Fruit fly (Drosophila melanogaster) whole organism, embryonic: ENCODE data around the gene CG12945.

ENCODE experiments used
- Bdp1 ChIP-seq: fragments of 200-800 bp; sonication (Bioruptor generic); optimal IDR thresholded peaks from 3 replicates; lab custom pipeline; 2016; ENCODE audit warnings: missing biosample characterization, missing genetic modification characterization
- CG10274 ChIP-seq: fragments of 200-800 bp; sonication (Bioruptor generic); optimal IDR thresholded peaks from 3 replicates; lab custom pipeline; 2017; ENCODE audit warnings: missing biosample characterization, mild to moderate bottlenecking, missing genetic modification characterization
- CG10979 ChIP-seq: fragments of 200-800 bp; sonication (Bioruptor generic); optimal IDR thresholded peaks from 2 replicates; lab custom pipeline; 2018; ENCODE audit warnings: missing biosample characterization, mild to moderate bottlenecking, missing genetic modification characterization, moderate library complexity
- CG11723 ChIP-seq: fragments of 200-800 bp; sonication (Bioruptor generic); optimal IDR thresholded peaks from 2 replicates; lab custom pipeline; 2017; ENCODE audit warnings: missing biosample characterization, mild to moderate bottlenecking, missing genetic modification characterization
- CG13123 ChIP-seq: fragments of 200-800 bp; sonication (Bioruptor generic); optimal IDR thresholded peaks from 2 replicates; lab custom pipeline; 2016; ENCODE audit warnings: missing biosample characterization, missing genetic modification characterization
- CG13424 ChIP-seq: fragments of 200-800 bp; sonication (Bioruptor generic); optimal IDR thresholded peaks from 2 replicates; lab custom pipeline; 2019; ENCODE audit warnings: missing biosample characterization, mild to moderate bottlenecking, missing genetic modification characterization, moderate library complexity
- CG15514 ChIP-seq: fragments of 200-800 bp; sonication (Bioruptor generic); optimal IDR thresholded peaks from 3 replicates; lab custom pipeline; 2017; ENCODE audit warnings: missing biosample characterization, missing genetic modification characterization, mild to moderate bottlenecking, moderate library complexity, missing genetic modification reagents
- CG16779 ChIP-seq: fragments of 200-800 bp; sonication (Bioruptor generic); IDR thresholded peaks from 2 replicates; pipeline ENCODE4 v1.3.6; 2022; ENCODE audit warnings: missing biosample characterization, missing genetic modification characterization
- CG16815 ChIP-seq: fragments of 200-800 bp; sonication (Bioruptor generic); optimal IDR thresholded peaks from 3 replicates; lab custom pipeline; 2017; ENCODE audit warnings: missing biosample characterization, mild to moderate bottlenecking, missing genetic modification characterization
- CG17829 ChIP-seq: fragments of 200-800 bp; optimal IDR thresholded peaks from 2 replicates; lab custom pipeline; 2019; ENCODE audit warnings: missing biosample characterization, mild to moderate bottlenecking, missing genetic modification characterization, moderate library complexity
- CG17912 ChIP-seq: fragments of 200-800 bp; sonication (Bioruptor generic); optimal IDR thresholded peaks from 2 replicates; lab custom pipeline; 2018; ENCODE audit warnings: missing biosample characterization, mild to moderate bottlenecking, missing genetic modification characterization
- CG18262 ChIP-seq: fragments of 200-800 bp; optimal IDR thresholded peaks from 3 replicates; lab custom pipeline; 2019; ENCODE audit warnings: missing biosample characterization, mild to moderate bottlenecking, missing genetic modification characterization, moderate library complexity
- CG2116 ChIP-seq: fragments of 200-800 bp; sonication (Bioruptor generic); optimal IDR thresholded peaks from 3 replicates; lab custom pipeline; 2018; ENCODE audit warnings: missing biosample characterization, mild to moderate bottlenecking, missing genetic modification characterization
- CG30403 ChIP-seq: fragments of 200-800 bp; sonication (Bioruptor generic); optimal IDR thresholded peaks from 3 replicates; lab custom pipeline; 2016; ENCODE audit warnings: missing biosample characterization, missing genetic modification characterization
- CG33213 ChIP-seq: fragments of 200-800 bp; sonication (Bioruptor generic); optimal IDR thresholded peaks from 3 replicates; lab custom pipeline; 2016; ENCODE audit warnings: missing biosample characterization, missing genetic modification characterization
- CG34422 ChIP-seq: fragments of 200-800 bp; sonication (Bioruptor generic); IDR thresholded peaks from 3 replicates; pipeline ENCODE4 v1.3.6; 2022; ENCODE audit warnings: missing biosample characterization, missing genetic modification characterization
- CG42726 ChIP-seq: fragments of 200-800 bp; sonication (Bioruptor generic); IDR thresholded peaks from 2 replicates; pipeline ENCODE4 v1.3.6; 2022; ENCODE audit warnings: missing biosample characterization, missing genetic modification characterization; ENCODE audit not compliant: partially characterized antibody
- CG4820 ChIP-seq: fragments of 200-800 bp; sonication (Bioruptor generic); optimal IDR thresholded peaks from 3 replicates; lab custom pipeline; 2016; ENCODE audit warnings: missing biosample characterization, missing genetic modification characterization
- CG7556 ChIP-seq: fragments of 200-800 bp; sonication (Bioruptor generic); optimal IDR thresholded peaks from 2 replicates; lab custom pipeline; 2017; ENCODE audit warnings: missing biosample characterization, mild to moderate bottlenecking, missing genetic modification characterization
- CG9609 ChIP-seq: fragments of 200-800 bp; sonication (Bioruptor generic); optimal IDR thresholded peaks from 3 replicates; lab custom pipeline; 2016; ENCODE audit warnings: missing biosample characterization, missing genetic modification characterization
- Chrac-16 ChIP-seq: fragments of 200-800 bp; sonication (Bioruptor generic); optimal IDR thresholded peaks from 3 replicates; lab custom pipeline; 2016; ENCODE audit warnings: missing biosample characterization, missing genetic modification characterization
- D ChIP-seq, 2 experiments: fragments of 200-800 bp in 1 of 2; fragments of >200 bp in 1 of 2; sonication (Bioruptor generic) in 1 of 2; optimal IDR thresholded peaks; 2 replicates in 1 of 2; 3 replicates in 1 of 2; lab custom pipeline; 2017; ENCODE audit warnings: mild to moderate bottlenecking in 1 of 2, missing biosample characterization in 1 of 2, missing genetic modification characterization in 1 of 2, missing genetic modification reagents in 1 of 2
- Dbx ChIP-seq: fragments of 200-800 bp; sonication (Bioruptor generic); IDR thresholded peaks from 3 replicates; pipeline ENCODE4 v1.3.6; 2022; ENCODE audit warnings: missing biosample characterization, missing genetic modification characterization
- Deaf1 ChIP-seq: fragments of 200-800 bp; optimal IDR thresholded peaks from 3 replicates; lab custom pipeline; 2019; ENCODE audit warnings: missing biosample characterization, mild to moderate bottlenecking, missing genetic modification characterization, moderate library complexity
- E2f2 ChIP-seq: fragments of 200-800 bp; sonication (Bioruptor generic); IDR thresholded peaks from 2 replicates; pipeline ENCODE4 v1.3.6; 2022; ENCODE audit warnings: missing biosample characterization, missing genetic modification characterization
- HHEX ChIP-seq: fragments of 200-800 bp; sonication (Bioruptor generic); optimal IDR thresholded peaks from 3 replicates; lab custom pipeline; 2017; ENCODE audit warnings: missing biosample characterization, mild to moderate bottlenecking, missing genetic modification characterization, missing genetic modification reagents
- HmgD ChIP-seq: fragments of 200-800 bp; sonication (Bioruptor generic); optimal IDR thresholded peaks from 3 replicates; lab custom pipeline; 2016; ENCODE audit warnings: missing biosample characterization, missing genetic modification characterization
- HmgZ ChIP-seq: fragments of 200-800 bp; sonication (Bioruptor generic); optimal IDR thresholded peaks from 2 replicates; lab custom pipeline; 2018; ENCODE audit warnings: missing biosample characterization, mild to moderate bottlenecking, missing genetic modification characterization
- Hr39 ChIP-seq: fragments of >200 bp; optimal IDR thresholded peaks from 2 replicates; lab custom pipeline; 2017
- NFAT ChIP-seq: fragments of 200-800 bp; sonication (Bioruptor generic); IDR thresholded peaks from 2 replicates; pipeline ENCODE4 v1.3.6; 2022; ENCODE audit warnings: missing biosample characterization, missing genetic modification characterization
- Rx ChIP-seq: fragments of 200-800 bp; sonication (Bioruptor generic); IDR thresholded peaks from 2 replicates; pipeline ENCODE4 v1.3.6; 2022; ENCODE audit warnings: missing biosample characterization, missing genetic modification characterization
- aop ChIP-seq: fragments of 200-800 bp; sonication (Bioruptor generic); IDR thresholded peaks from 2 replicates; pipeline ENCODE4 v1.3.6; 2022; ENCODE audit warnings: missing biosample characterization, missing genetic modification characterization
- ato ChIP-seq: fragments of 200-800 bp; sonication (Bioruptor generic); IDR thresholded peaks from 2 replicates; pipeline ENCODE4 v1.3.6; 2022; ENCODE audit warnings: missing biosample characterization, missing genetic modification characterization; ENCODE audit not compliant: partially characterized antibody
- chinmo ChIP-seq: fragments of 200-800 bp; sonication (Bioruptor generic); IDR thresholded peaks from 4 replicates; pipeline ENCODE4 v1.3.6; 2022; ENCODE audit warnings: missing biosample characterization, missing genetic modification characterization; ENCODE audit not compliant: partially characterized antibody
- croc ChIP-seq: fragments of 200-800 bp; sonication (Bioruptor generic); conservative IDR thresholded peaks from 3 replicates; pipeline ENCODE4 v1.3.6; 2022; ENCODE audit warnings: missing biosample characterization, missing genetic modification characterization
- danr ChIP-seq: fragments of 200-800 bp; sonication (Bioruptor generic); IDR thresholded peaks from 2 replicates; pipeline ENCODE4 v1.3.6; 2022; ENCODE audit warnings: missing biosample characterization, missing genetic modification characterization
- dm ChIP-seq: fragments of 200-800 bp; sonication (Bioruptor generic); optimal IDR thresholded peaks from 3 replicates; lab custom pipeline; 2016; ENCODE audit warnings: missing biosample characterization, missing genetic modification characterization
- eyg ChIP-seq: fragments of 200-800 bp; sonication (Bioruptor generic); optimal IDR thresholded peaks from 3 replicates; lab custom pipeline; 2016; ENCODE audit warnings: missing biosample characterization, missing genetic modification characterization
- gfzf ChIP-seq: fragments of 200-800 bp; sonication (Bioruptor generic); optimal IDR thresholded peaks from 2 replicates; lab custom pipeline; 2016; ENCODE audit warnings: missing biosample characterization, mild to moderate bottlenecking, missing genetic modification characterization, moderate library complexity
- ham ChIP-seq: fragments of 200-800 bp; sonication (Bioruptor generic); IDR thresholded peaks from 2 replicates; pipeline ENCODE4 v1.3.6; 2022; ENCODE audit warnings: missing biosample characterization, missing genetic modification characterization
- kay ChIP-seq: fragments of 200-800 bp; sonication (Bioruptor generic); optimal IDR thresholded peaks from 2 replicates; lab custom pipeline; 2016; ENCODE audit warnings: missing biosample characterization, missing genetic modification characterization
- lmd ChIP-seq: fragments of 200-800 bp; sonication (Bioruptor generic); IDR thresholded peaks from 2 replicates; pipeline ENCODE4 v1.3.6; 2022; ENCODE audit warnings: missing biosample characterization, missing genetic modification characterization
- pho ChIP-seq: fragments of 200-800 bp; sonication (Bioruptor generic); optimal IDR thresholded peaks from 2 replicates; lab custom pipeline; 2016; ENCODE audit warnings: missing biosample characterization, missing genetic modification characterization
- pnt ChIP-seq: fragments of 200-800 bp; sonication (Bioruptor generic); optimal IDR thresholded peaks from 3 replicates; lab custom pipeline; 2016; ENCODE audit warnings: missing biosample characterization, missing genetic modification characterization
- schlank ChIP-seq: fragments of 200-800 bp; sonication (Bioruptor generic); optimal IDR thresholded peaks from 2 replicates; lab custom pipeline; 2018; ENCODE audit warnings: missing biosample characterization, mild to moderate bottlenecking, missing genetic modification characterization
- scrt ChIP-seq: fragments of 200-800 bp; sonication (Bioruptor generic); optimal IDR thresholded peaks from 2 replicates; lab custom pipeline; 2018; ENCODE audit warnings: missing biosample characterization, mild to moderate bottlenecking, missing genetic modification characterization, moderate library complexity
- seq ChIP-seq: fragments of 200-800 bp; sonication (Bioruptor generic); IDR thresholded peaks from 2 replicates; pipeline ENCODE4 v1.3.6; 2022; ENCODE audit warnings: missing biosample characterization, missing genetic modification characterization
- wdn ChIP-seq: fragments of 200-800 bp; sonication (Bioruptor generic); IDR thresholded peaks from 2 replicates; pipeline ENCODE4 v1.3.6; 2022; ENCODE audit warnings: missing biosample characterization, missing genetic modification characterization
- wek ChIP-seq: fragments of 200-800 bp; sonication (Bioruptor generic); optimal IDR thresholded peaks from 3 replicates; lab custom pipeline; 2018; ENCODE audit warnings: missing biosample characterization, mild to moderate bottlenecking, missing genetic modification characterization, moderate library complexity
- z ChIP-seq: fragments of 200-800 bp; sonication (Bioruptor generic); IDR thresholded peaks from 3 replicates; pipeline ENCODE4 v1.3.6; 2022; ENCODE audit warnings: missing biosample characterization, missing genetic modification characterization

Gene CG12945

dm6 chr3R:9747272-9747874 is 43.6 kb downstream of the CG12945 start, which contains the start of gene CG12948 (continued):
- TF ChIP-seq HmgD (GFP tag; lab: Kevin White, UChicago) (peak; percentile 21), croc (GFP tag; lab: Robert Waterston, UW) (no peak), chinmo (GFP tag; lab: Robert Waterston, UW) (peak; percentile 90), ham (GFP tag; lab: Robert Waterston, UW) (no peak), gfzf (no peak), HHEX (GFP tag; lab: Kevin White, UChicago) (no peak), CG16815 (no peak), pnt (peak; percentile 25), CG34422 (0 out of 3 replicates have a peak, but pooled peaks have one; percentile 40), NFAT (peak; percentile 64), Hr39 (lab: Kevin White, UChicago) (no peak), seq (GFP tag; lab: Robert Waterston, UW) (no peak), Bdp1 (GFP tag; lab: Kevin White, UChicago) (peak; percentile 23), aop (GFP tag; lab: Robert Waterston, UW) (no peak), scrt (no peak), lmd (GFP tag; lab: Robert Waterston, UW) (peak; percentile 45), D (optimal IDR thresholded peaks at IDR 0.05; lab: Kevin White, UChicago) (no peak), D (GFP tag; optimal IDR thresholded peaks at IDR 0.05; lab: Kevin White, UChicago) (no peak), CG13424 (peak; percentile 69), danr (GFP tag; lab: Robert Waterston, UW) (no peak), CG10274 (GFP tag; lab: Kevin White, UChicago) (no peak), CG30403 (GFP tag; lab: Kevin White, UChicago) (peak; percentile 72), CG13123 (GFP tag; lab: Kevin White, UChicago) (no peak), pho (GFP tag; lab: Kevin White, UChicago) (peak; percentile 40), Chrac-16 (GFP tag; lab: Kevin White, UChicago) (peak; percentile 36), CG7556 (no peak), kay (GFP tag; lab: Kevin White, UChicago) (no peak), CG15514 (GFP tag; lab: Kevin White, UChicago) (peak; percentile 61), CG11723 (GFP tag; lab: Kevin White, UChicago) (no peak), CG17829 (peak; percentile 57), eyg (GFP tag; lab: Kevin White, UChicago) (no peak), CG2116 (GFP tag; lab: Kevin White, UChicago) (peak; percentile 57), CG9609 (peak; percentile 18), E2f2 (GFP tag; lab: Robert Waterston, UW) (no peak), CG10979 (tag; lab: Kevin White, UChicago) (peak; percentile 35), dm (GFP tag; lab: Kevin White, UChicago) (peak; percentile 22), schlank (tag; lab: Kevin White, UChicago) (peak; percentile 56), CG17912 (GFP tag; lab: Kevin White, UChicago) (no peak), Dbx (GFP tag; lab: Robert Waterston, UW) (peak; percentile 11; the same call in 1 of the 3 replicates), CG4820 (GFP tag; lab: Kevin White, UChicago) (peak; percentile 46), HmgZ (tag; lab: Kevin White, UChicago) (peak; percentile 63), CG33213 (GFP tag; lab: Kevin White, UChicago) (peak; percentile 30), wdn (GFP tag; lab: Robert Waterston, UW) (no peak), ato (GFP tag; lab: Robert Waterston, UW) (peak; percentile 63; the same call in 1 of the 2 replicates), Deaf1 (tag; lab: Kevin White, UChicago) (no peak), z (GFP tag; lab: Robert Waterston, UW) (no peak), Rx (GFP tag; lab: Robert Waterston, UW) (no peak), CG16779 (GFP tag; lab: Robert Waterston, UW) (no peak), CG42726 (GFP tag; lab: Robert Waterston, UW) (0 out of 2 replicates have a peak, but pooled peaks have one; percentile 19), wek (no peak), CG18262 (tag; lab: Kevin White, UChicago) (peak; percentile 52)
